Worm (Caenorhabditis elegans) whole organism, late embryonic: ENCODE measurements around the gene C30F2.2.
"Not testable (repeated sequence)": the region's sequence is repeated elsewhere in the genome, so short reads cannot be mapped to it uniquely, and the experiment has no call there.

ENCODE experiments used
- C08G9.2 ChIP-seq: sonication (generic microtip); optimal IDR thresholded peaks from 2 replicates; lab custom pipeline; 2016; ENCODE audit warnings: mild to moderate bottlenecking, missing genetic modification characterization, moderate library complexity, missing compliant biosample characterization
- C38D4.7 ChIP-seq: fragments of 200-800 bp; sonication (Bioruptor generic); optimal IDR thresholded peaks from 2 replicates; lab custom pipeline; 2018; ENCODE audit warnings: mild to moderate bottlenecking, missing genetic modification characterization, moderate library complexity, missing compliant biosample characterization
- K09A11.1 ChIP-seq: sonication (generic microtip); optimal IDR thresholded peaks from 2 replicates; lab custom pipeline; 2017; ENCODE audit warnings: antibody characterized with exemption, mild to moderate bottlenecking, missing genetic modification characterization, missing compliant biosample characterization; ENCODE audit not compliant: insufficient read depth
- T23F11.4 ChIP-seq: fragments of 200-800 bp; sonication (Bioruptor generic); optimal IDR thresholded peaks from 2 replicates; lab custom pipeline; 2018; ENCODE audit warnings: mild to moderate bottlenecking, missing genetic modification characterization, missing compliant biosample characterization
- ahr-1 ChIP-seq: sonication (generic microtip); optimal IDR thresholded peaks from 2 replicates; lab custom pipeline; 2016; ENCODE audit warnings: missing genetic modification characterization, missing compliant biosample characterization
- ama-1 ChIP-seq: fragments of 150-350 bp; optimal IDR thresholded peaks from 2 replicates; lab custom pipeline; 2014
- ceh-19 ChIP-seq: fragments of 200-800 bp; sonication (Bioruptor generic); optimal IDR thresholded peaks from 2 replicates; lab custom pipeline; 2018; ENCODE audit warnings: mild to moderate bottlenecking, missing genetic modification characterization, missing compliant biosample characterization
- ceh-2 ChIP-seq: sonication (generic microtip); optimal IDR thresholded peaks from 2 replicates; lab custom pipeline; 2016; ENCODE audit warnings: missing genotype, missing genetic modification characterization, missing compliant biosample characterization
- ceh-22 ChIP-seq: sonication (generic microtip); optimal IDR thresholded peaks from 2 replicates; lab custom pipeline; 2017; ENCODE audit warnings: missing biosample characterization, missing genetic modification characterization
- ceh-30 ChIP-seq: fragments of 150-350 bp; optimal IDR thresholded peaks from 2 replicates; lab custom pipeline; 2014; ENCODE audit warnings: missing biosample characterization, missing genetic modification characterization
- ceh-31 ChIP-seq: sonication (generic microtip); optimal IDR thresholded peaks from 2 replicates; lab custom pipeline; 2016; ENCODE audit warnings: missing genetic modification characterization, missing compliant biosample characterization
- ceh-48 ChIP-seq: sonication (generic microtip); optimal IDR thresholded peaks from 2 replicates; lab custom pipeline; 2016; ENCODE audit warnings: missing genetic modification characterization, inconsistent platforms, missing compliant biosample characterization
- ceh-6 ChIP-seq: fragments of 200-800 bp; sonication (Bioruptor generic); optimal IDR thresholded peaks from 2 replicates; lab custom pipeline; 2018; ENCODE audit warnings: mild to moderate bottlenecking, missing genetic modification characterization, missing compliant biosample characterization
- ceh-9 ChIP-seq: sonication (generic microtip); optimal IDR thresholded peaks from 2 replicates; lab custom pipeline; 2016; ENCODE audit warnings: mild to moderate bottlenecking, missing genetic modification characterization, inconsistent platforms, missing compliant biosample characterization
- dmd-4 ChIP-seq: sonication (generic microtip); optimal IDR thresholded peaks from 2 replicates; lab custom pipeline; 2016; ENCODE audit warnings: borderline replicate concordance, missing genetic modification characterization, missing compliant biosample characterization
- dve-1 ChIP-seq: sonication (generic microtip); optimal IDR thresholded peaks from 2 replicates; lab custom pipeline; 2017; ENCODE audit warnings: antibody characterized with exemption, mild to moderate bottlenecking, missing genetic modification characterization, missing compliant biosample characterization
- elt-4 ChIP-seq: sonication (generic microtip); optimal IDR thresholded peaks from 2 replicates; lab custom pipeline; 2016; ENCODE audit warnings: missing genetic modification characterization, missing compliant biosample characterization
- ets-4 ChIP-seq: sonication (generic microtip); optimal IDR thresholded peaks from 2 replicates; lab custom pipeline; 2016; ENCODE audit warnings: missing genetic modification characterization, missing compliant biosample characterization
- gmeb-2 ChIP-seq: sonication (generic microtip); optimal IDR thresholded peaks from 2 replicates; lab custom pipeline; 2016; ENCODE audit warnings: missing genetic modification characterization, inconsistent platforms, missing compliant biosample characterization
- hlh-15 ChIP-seq: sonication (generic microtip); optimal IDR thresholded peaks from 2 replicates; lab custom pipeline; 2016; ENCODE audit warnings: missing genetic modification characterization, missing compliant biosample characterization
- lim-6 ChIP-seq: sonication (generic microtip); optimal IDR thresholded peaks from 2 replicates; lab custom pipeline; 2016; ENCODE audit warnings: missing genetic modification characterization, missing compliant biosample characterization
- madf-2 ChIP-seq: sonication (generic microtip); optimal IDR thresholded peaks from 2 replicates; lab custom pipeline; 2017; ENCODE audit warnings: missing genetic modification characterization, missing compliant biosample characterization
- nfya-1 ChIP-seq: sonication (generic microtip); optimal IDR thresholded peaks from 2 replicates; lab custom pipeline; 2017; ENCODE audit warnings: missing genetic modification characterization, mild to moderate bottlenecking, missing compliant biosample characterization, antibody characterized with exemption, moderate library complexity
- nhr-11 ChIP-seq: fragments of 150-350 bp; optimal IDR thresholded peaks from 2 replicates; lab custom pipeline; 2014; ENCODE audit warnings: missing biosample characterization, missing genetic modification characterization
- npax-4 ChIP-seq: sonication (generic microtip); optimal IDR thresholded peaks from 2 replicates; lab custom pipeline; 2016; ENCODE audit warnings: missing genetic modification characterization, missing compliant biosample characterization
- pat-9 ChIP-seq: fragments of 200-800 bp; sonication (Bioruptor generic); optimal IDR thresholded peaks from 2 replicates; lab custom pipeline; 2018; ENCODE audit warnings: mild to moderate bottlenecking, missing genetic modification characterization, moderate library complexity, missing compliant biosample characterization
- pros-1 ChIP-seq: fragments of 150-350 bp; optimal IDR thresholded peaks from 2 replicates; lab custom pipeline; 2014; ENCODE audit warnings: missing biosample characterization, missing genetic modification reagents, missing genetic modification characterization
- sdc-2 ChIP-seq: sonication (generic microtip); optimal IDR thresholded peaks from 2 replicates; lab custom pipeline; 2016; ENCODE audit warnings: missing genotype, missing genetic modification characterization, missing compliant biosample characterization
- sox-4 ChIP-seq: sonication (generic microtip); optimal IDR thresholded peaks from 2 replicates; lab custom pipeline; 2017; ENCODE audit warnings: mild to moderate bottlenecking, missing genetic modification characterization, inconsistent platforms, missing compliant biosample characterization
- tbx-7 ChIP-seq: sonication (generic microtip); optimal IDR thresholded peaks from 2 replicates; lab custom pipeline; 2016; ENCODE audit warnings: missing genotype, missing genetic modification characterization, missing compliant biosample characterization
- unc-3 ChIP-seq, 2 experiments: fragments of 200-800 bp in 1 of 2; sonication (Bioruptor generic) in 1 of 2; sonication (generic microtip) in 1 of 2; conservative IDR thresholded peaks in 1 of 2; optimal IDR thresholded peaks in 1 of 2; 2 replicates each; pipeline versions ENCODE4 v1.3.6 to Lab custom; 2016 to 2022; ENCODE audit warnings: missing compliant biosample characterization in 2 of 2, missing genetic modification characterization in 2 of 2, missing genetic modification reagents in 1 of 2
- unc-42 ChIP-seq: sonication (generic microtip); optimal IDR thresholded peaks from 2 replicates; lab custom pipeline; 2016; ENCODE audit warnings: missing genotype, missing genetic modification characterization, missing compliant biosample characterization
- unc-55 ChIP-seq: sonication (generic microtip); optimal IDR thresholded peaks from 2 replicates; lab custom pipeline; 2017; ENCODE audit warnings: missing biosample characterization, missing genetic modification reagents, missing genetic modification characterization
- unc-86 ChIP-seq: sonication (generic microtip); optimal IDR thresholded peaks from 2 replicates; lab custom pipeline; 2016; ENCODE audit warnings: missing genetic modification characterization, missing compliant biosample characterization
- zip-5 ChIP-seq: sonication (generic microtip); optimal IDR thresholded peaks from 2 replicates; lab custom pipeline; 2016; ENCODE audit warnings: missing genetic modification characterization, missing compliant biosample characterization
- ztf-16 ChIP-seq: sonication (generic microtip); optimal IDR thresholded peaks from 2 replicates; lab custom pipeline; 2017; ENCODE audit warnings: missing genetic modification characterization, missing compliant biosample characterization

C30F2.2 gene

ce11 chrX:16076470-16076869 lies 8.5 kb downstream of the C30F2.2 start, which contains the start of gene C30F2.4:
C30F2.4 (minus strand) TSS chrX:16076570.
- TF ChIP-seq dve-1 (tag; lab: Kevin White, UChicago) (no peak), unc-42 (tag; lab: Kevin White, UChicago) (no peak), ets-4 (tag; lab: Kevin White, UChicago) (no peak), npax-4 (tag; lab: Kevin White, UChicago) (no peak), C38D4.7 (no peak), lim-6 (tag; lab: Kevin White, UChicago) (no peak), ceh-30 (tag; lab: Kevin White, UChicago) (no peak), sdc-2 (tag; lab: Kevin White, UChicago) (no peak), gmeb-2 (tag; lab: Kevin White, UChicago) (no peak), unc-3 (GFP tag; conservative IDR thresholded peaks at IDR 0.05; lab: Robert Waterston, UW) (no peak), unc-3 (tag; optimal IDR thresholded peaks at IDR 0.05; lab: Kevin White, UChicago) (no peak), sox-4 (tag; lab: Kevin White, UChicago) (no peak), tbx-7 (tag; lab: Kevin White, UChicago) (no peak), ceh-9 (tag; lab: Kevin White, UChicago) (no peak), ceh-2 (tag; lab: Kevin White, UChicago) (no peak)
- TF ChIP-seq, all 69 proteins: peak for 0

DNA sequence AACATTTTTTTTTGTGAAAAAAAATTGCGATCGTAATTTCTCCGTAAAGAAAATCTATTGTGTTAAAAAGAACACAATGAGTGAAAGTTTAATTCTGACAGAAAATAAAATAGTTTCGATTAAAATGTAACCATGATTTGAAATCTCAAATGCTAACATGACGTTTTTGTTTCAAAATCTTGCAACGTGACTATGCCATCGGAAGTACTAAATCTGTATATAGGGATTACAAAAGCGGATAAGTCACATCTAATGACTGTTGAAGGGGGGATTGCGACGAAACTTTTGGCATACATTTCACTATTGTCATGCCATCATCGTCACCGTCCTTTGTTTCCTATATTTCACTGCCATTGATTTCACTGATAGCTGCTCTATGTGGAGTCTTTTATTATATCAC lies 12.4 kb downstream of the C30F2.2 start, which contains the start of gene col-187:
Gene col-187 (plus strand): TSS at position 301 of the 400 bp plus-strand sequence.
- TF ChIP-seq ceh-19 (GFP tag; lab: Kevin White, UChicago) (no peak), hlh-15 (tag; lab: Kevin White, UChicago) (no peak)
- TF ChIP-seq, all 69 proteins: peak for 0

DNA sequence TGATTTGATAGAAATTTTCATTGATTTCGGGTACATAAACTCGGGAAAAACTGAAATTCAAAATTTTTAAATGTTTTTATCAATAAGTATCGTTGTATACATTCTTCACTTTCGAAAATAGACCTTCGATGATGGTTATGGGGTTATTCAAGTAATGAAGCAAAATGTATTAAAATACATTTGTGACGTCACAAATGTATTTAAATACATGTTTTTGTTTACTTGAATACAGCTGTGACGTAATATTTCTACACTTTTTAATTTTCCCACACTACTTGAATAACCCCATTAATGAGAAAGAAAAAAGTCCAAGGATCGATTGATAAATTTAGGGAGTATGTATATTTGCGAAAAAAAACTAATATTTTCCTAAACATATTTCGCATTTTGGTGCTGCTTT lies 17.0 kb downstream of the C30F2.2 start:
- no peak for TF ChIP-seq tbx-7 (tag; lab: Kevin White, UChicago)
- TF ChIP-seq nfya-1 (tag; lab: Kevin White, UChicago): no peak
- TF ChIP-seq ceh-22 (tag; lab: Kevin White, UChicago): no peak
- no peak for TF ChIP-seq zip-5 (tag; lab: Kevin White, UChicago)
- TF ChIP-seq madf-2 (tag; lab: Kevin White, UChicago): no peak
- no peak for TF ChIP-seq ceh-6 (GFP tag; lab: Kevin White, UChicago)
- TF ChIP-seq nhr-11 (tag; lab: Kevin White, UChicago): no peak
- no peak for TF ChIP-seq K09A11.1 (tag; lab: Kevin White, UChicago)
- TF ChIP-seq ahr-1 (tag; lab: Kevin White, UChicago): no peak
- no peak for TF ChIP-seq ceh-48
- TF ChIP-seq ets-4 (tag; lab: Kevin White, UChicago): no peak

ce11 chrX:16062385-16062784 lies 22.6 kb downstream of the C30F2.2 start, which contains the start of gene T27A8.3:
T27A8.3 (plus strand) TSS chrX:16062685.
- TF ChIP-seq dmd-4, elt-4, zip-5 (tag; lab: Kevin White, UChicago): not testable (repeated sequence)

DNA sequence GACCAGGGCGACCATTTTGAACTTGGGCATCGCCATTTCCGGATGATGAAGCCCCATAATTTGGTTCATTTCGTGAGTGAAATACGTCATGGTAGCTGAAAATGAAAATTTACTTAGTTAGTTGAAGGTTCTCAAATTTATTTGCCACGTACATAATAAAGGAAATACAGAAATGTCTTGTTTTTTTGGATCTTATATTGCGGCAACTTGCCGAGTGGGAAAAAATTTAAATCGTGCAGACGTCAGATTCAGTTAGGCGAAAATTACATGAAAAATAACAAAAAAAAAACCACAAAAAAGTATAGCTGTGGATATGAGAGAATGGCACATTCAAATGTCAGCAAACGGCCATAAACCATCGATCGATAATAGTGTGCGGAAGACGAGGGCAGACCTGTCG lies 26.2 kb downstream of the C30F2.2 start, which contains the start of gene T27A8.2:
Gene T27A8.2 (minus strand): TSS at position 101 of the 400 bp plus-strand sequence.
- TF ChIP-seq sdc-2 (tag; lab: Kevin White, UChicago) (no peak), ama-1 (no peak), ceh-48 (no peak), unc-86 (tag; lab: Kevin White, UChicago) (no peak), ceh-31 (no peak), npax-4 (tag; lab: Kevin White, UChicago) (no peak), ceh-22 (tag; lab: Kevin White, UChicago) (no peak), dve-1 (tag; lab: Kevin White, UChicago) (no peak), ztf-16 (tag; lab: Kevin White, UChicago) (no peak), T23F11.4 (GFP tag; lab: Kevin White, UChicago) (no peak), unc-55 (GFP tag; lab: Kevin White, UChicago) (no peak), pat-9 (tag; lab: Kevin White, UChicago) (no peak), pros-1 (tag; lab: Kevin White, UChicago) (no peak), elt-4 (tag; lab: Kevin White, UChicago) (no peak), C08G9.2 (no peak)
